Fruit fly (Drosophila melanogaster) whole organism, embryonic: ENCODE results near the gene Nf1.
A peak's percentile ranks its signal among the peaks of the same experiment; 100 is the strongest.

Experiments used
- Blimp-1 ChIP-seq: fragments of 200-800 bp; sonication (Bioruptor generic); optimal IDR thresholded peaks from 3 replicates; lab custom pipeline; 2018; ENCODE audit warnings: missing biosample characterization, missing genetic modification characterization, mild to moderate bottlenecking, moderate library complexity, missing genetic modification reagents
- Mad ChIP-seq: fragments of 200-800 bp; sonication (Bioruptor generic); optimal IDR thresholded peaks from 2 replicates; lab custom pipeline; 2016; ENCODE audit warnings: missing biosample characterization, missing genetic modification characterization
- corto ChIP-seq: fragments of 200-800 bp; sonication (Bioruptor generic); optimal IDR thresholded peaks from 2 replicates; lab custom pipeline; 2016; ENCODE audit warnings: missing biosample characterization, mild to moderate bottlenecking, missing genetic modification characterization, moderate library complexity

dm6 chr3R:26002039-26002438 lies 19.2 kb downstream of the Nf1 start:
- no peak for TF ChIP-seq Blimp-1
- TF ChIP-seq corto (GFP tag; lab: Kevin White, UChicago): peak; percentile 34
- no peak for TF ChIP-seq Mad (GFP tag; lab: Kevin White, UChicago)
